Fruit fly (Drosophila melanogaster): Measurements from ENCODE around the gene CG4116.
A peak's percentile ranks its signal among the peaks of the same experiment; 100 is the strongest.

Gene CG4116

DNA sequence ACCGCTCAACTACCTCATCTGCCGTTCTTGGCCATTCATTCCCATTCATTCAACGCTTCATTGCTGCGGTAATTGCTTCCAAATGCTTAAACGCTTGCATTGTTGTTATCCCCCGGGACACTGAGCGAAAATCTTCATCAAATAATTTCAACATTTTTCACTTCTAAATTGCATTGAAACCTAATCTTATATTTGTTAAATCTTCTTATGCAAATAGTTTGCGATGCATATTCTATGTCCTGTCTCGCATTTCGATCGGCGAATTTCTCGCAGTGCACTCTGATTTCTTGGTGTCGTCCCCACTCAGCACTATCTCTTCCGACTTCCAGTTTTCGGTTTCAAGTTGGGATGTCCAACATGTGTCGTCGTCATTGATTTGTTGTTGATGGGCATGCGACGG, 29.6 kb upstream of the CG4116 start (continued):
- peak; percentile 99 for TF ChIP-seq sens (GFP tag)
- peak; percentile 75 for TF ChIP-seq Nf-YB (GFP tag; optimal IDR thresholded peaks at IDR 0.05)
- TF ChIP-seq kah (GFP tag; optimal IDR thresholded peaks at IDR 0.05): peak; percentile 89
- TF ChIP-seq H2.0 (GFP tag; IDR thresholded peaks at IDR 0.05): peak; percentile 89
- TF ChIP-seq Opbp (GFP tag; IDR thresholded peaks at IDR 0.05; ENCODE audit: partially characterized antibody): no peak
- TF ChIP-seq jing (GFP tag; optimal IDR thresholded peaks at IDR 0.05): peak; percentile 86
- TF ChIP-seq chn (GFP tag; optimal IDR thresholded peaks at IDR 0.05): peak; percentile 96
- TF ChIP-seq lab (GFP tag; optimal IDR thresholded peaks at IDR 0.05): peak; percentile 88
- TF ChIP-seq CG13624 (GFP tag; optimal IDR thresholded peaks at IDR 0.05): peak; percentile 84
- TF ChIP-seq nerfin-1 (tag; optimal IDR thresholded peaks at IDR 0.05): peak; percentile 94
- peak; percentile 85 for TF ChIP-seq ro (GFP tag; IDR thresholded peaks at IDR 0.05)
- TF ChIP-seq twi (tag; optimal IDR thresholded peaks at IDR 0.05): peak; percentile 98
- peak; percentile 37 for TF ChIP-seq YL-1 (GFP tag; optimal IDR thresholded peaks at IDR 0.05)
- TF ChIP-seq CG3995 (GFP tag; optimal IDR thresholded peaks at IDR 0.05): peak; percentile 14
- peak; percentile 86 for TF ChIP-seq salm (tag; optimal IDR thresholded peaks at IDR 0.05)
- 0 out of 2 replicates have a peak, but pooled peaks have one; percentile 23 for TF ChIP-seq bowl (GFP tag; IDR thresholded peaks at IDR 0.05)
- peak; percentile 93 for TF ChIP-seq otp (GFP tag; IDR thresholded peaks at IDR 0.05)
- no peak for TF ChIP-seq CG14860 (GFP tag; IDR thresholded peaks at IDR 0.05; ENCODE audit: partially characterized antibody)
- peak; percentile 96 for TF ChIP-seq CG16863 (GFP tag; optimal IDR thresholded peaks at IDR 0.05)
- peak; percentile 85 for TF ChIP-seq Rfx (GFP tag; IDR thresholded peaks at IDR 0.05)
- TF ChIP-seq CG17361 (GFP tag; IDR thresholded peaks at IDR 0.05): peak; percentile 91
- TF ChIP-seq eve (GFP tag; optimal IDR thresholded peaks at IDR 0.05): peak in 1 of 2 experiments; percentile 96
- TF ChIP-seq CG8924 (tag; optimal IDR thresholded peaks at IDR 0.05): peak; percentile 93
- TF ChIP-seq dmrt99B (tag; optimal IDR thresholded peaks at IDR 0.05): peak; percentile 95
- peak; percentile 91 for TF ChIP-seq dysf (GFP tag; IDR thresholded peaks at IDR 0.05)
- TF ChIP-seq Hmr (GFP tag; optimal IDR thresholded peaks at IDR 0.05): peak; percentile 68
- peak; percentile 91 for TF ChIP-seq ind (GFP tag; optimal IDR thresholded peaks at IDR 0.05)
- TF ChIP-seq stwl (tag; optimal IDR thresholded peaks at IDR 0.05): peak; percentile 72
- TF ChIP-seq CG6175 (GFP tag; IDR thresholded peaks at IDR 0.05): 0 out of 3 replicates have a peak, but pooled peaks have one; percentile 39
- peak; percentile 96 for TF ChIP-seq CG18262 (tag; optimal IDR thresholded peaks at IDR 0.05)
- TF ChIP-seq CG1647 (GFP tag; optimal IDR thresholded peaks at IDR 0.05): peak; percentile 91
- peak; percentile 75 for TF ChIP-seq pho (GFP tag; optimal IDR thresholded peaks at IDR 0.05)
- TF ChIP-seq mirr (GFP tag; optimal IDR thresholded peaks at IDR 0.05): peak; percentile 42
- peak; percentile 86 for TF ChIP-seq p53 (GFP tag; optimal IDR thresholded peaks at IDR 0.05)
- no peak for TF ChIP-seq cg (GFP tag; optimal IDR thresholded peaks at IDR 0.05)
- peak; percentile 95 for TF ChIP-seq CG11398 (GFP tag; optimal IDR thresholded peaks at IDR 0.05)
- TF ChIP-seq psq (GFP tag; optimal IDR thresholded peaks at IDR 0.05): peak; percentile 63
- TF ChIP-seq Dref (GFP tag; IDR thresholded peaks at IDR 0.05): no peak
- TF ChIP-seq CG3838 (GFP tag; optimal IDR thresholded peaks at IDR 0.05): peak; percentile 76
- peak; percentile 66 for TF ChIP-seq Jarid2 (GFP tag; optimal IDR thresholded peaks at IDR 0.05)
- peak; percentile 73 for TF ChIP-seq CG3281 (GFP tag; optimal IDR thresholded peaks at IDR 0.05)
- TF ChIP-seq CG1603 (tag; optimal IDR thresholded peaks at IDR 0.05): peak; percentile 98
- TF ChIP-seq sug (tag; optimal IDR thresholded peaks at IDR 0.05): peak; percentile 59
- peak; percentile 78 for TF ChIP-seq gcm2 (GFP tag; optimal IDR thresholded peaks at IDR 0.05)
- TF ChIP-seq fd102C (GFP tag; optimal IDR thresholded peaks at IDR 0.05): peak; percentile 82
- TF ChIP-seq CG6254 (GFP tag; optimal IDR thresholded peaks at IDR 0.05): peak; percentile 93
- peak in 1 of 2 experiments; percentile 86 for TF ChIP-seq Eip74EF (GFP tag; optimal IDR thresholded peaks at IDR 0.05)
- peak; percentile 90 for TF ChIP-seq CG17186 (GFP tag; optimal IDR thresholded peaks at IDR 0.05)
- TF ChIP-seq nmo (GFP tag; optimal IDR thresholded peaks at IDR 0.05): peak; percentile 96
- TF ChIP-seq Poxn (GFP tag; IDR thresholded peaks at IDR 0.05): no peak
